Worm (Caenorhabditis elegans): ENCODE results near the gene F25E2.2.

The F25E2.2 gene

DNA sequence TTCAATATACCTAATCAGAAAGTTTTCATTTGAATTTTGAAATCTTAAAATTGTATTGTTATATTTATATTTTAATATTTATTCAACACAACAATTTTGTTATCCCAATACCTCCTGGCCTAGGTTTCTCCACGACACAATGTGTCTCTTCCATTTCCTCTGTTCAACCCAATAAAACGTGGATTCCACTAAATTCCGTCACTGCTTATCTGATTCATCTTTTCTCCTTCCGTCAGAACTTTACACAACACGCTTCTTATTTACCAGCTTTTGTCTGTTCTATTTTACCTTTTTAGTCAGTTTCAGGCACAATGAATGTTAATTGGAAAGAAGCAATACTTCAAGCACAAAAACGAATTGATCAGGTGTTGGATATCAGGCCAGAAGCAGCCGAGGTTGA lies 23.9 kb upstream of the F25E2.2 start, which contains the start of gene F39H12.1:
Gene F39H12.1 (plus strand): TSS at position 301 of the 400 bp plus-strand sequence.
- TF ChIP-seq mxl-3 (GFP tag; optimal IDR thresholded peaks at IDR 0.05): no peak
- no peak for TF ChIP-seq lir-3 (tag; optimal IDR thresholded peaks at IDR 0.05)
- no peak for TF ChIP-seq lin-38 (GFP tag; IDR thresholded peaks at IDR 0.05)
- no peak for TF ChIP-seq ztf-7 (tag; optimal IDR thresholded peaks at IDR 0.05)
- no peak for TF ChIP-seq egl-43 (GFP tag; IDR thresholded peaks at IDR 0.05)
- TF ChIP-seq zip-11 (GFP tag; IDR thresholded peaks at IDR 0.05): no peak
- no peak for TF ChIP-seq mes-2 (tag; optimal IDR thresholded peaks at IDR 0.05; ENCODE audit: poor library complexity, severe bottlenecking)
- no peak for TF ChIP-seq unc-62 (GFP tag; optimal IDR thresholded peaks at IDR 0.05 in 1 of 2)
- TF ChIP-seq unc-62 (tag; optimal IDR thresholded peaks at IDR 0.05): no peak
- no peak for TF ChIP-seq dmd-9 (GFP tag; IDR thresholded peaks at IDR 0.05)
- TF ChIP-seq madf-9 (GFP tag; conservative IDR thresholded peaks at IDR 0.05): no peak
- no peak for TF ChIP-seq daf-8 (GFP tag; IDR thresholded peaks at IDR 0.05)
- TF ChIP-seq jun-1 (tag; optimal IDR thresholded peaks at IDR 0.05): no peak
- no peak for TF ChIP-seq vab-7 (GFP tag; IDR thresholded peaks at IDR 0.05)
- no peak for TF ChIP-seq ces-1 (GFP tag; optimal IDR thresholded peaks at IDR 0.05)
- no peak for TF ChIP-seq rbr-2 (tag; optimal IDR thresholded peaks at IDR 0.05)

DNA sequence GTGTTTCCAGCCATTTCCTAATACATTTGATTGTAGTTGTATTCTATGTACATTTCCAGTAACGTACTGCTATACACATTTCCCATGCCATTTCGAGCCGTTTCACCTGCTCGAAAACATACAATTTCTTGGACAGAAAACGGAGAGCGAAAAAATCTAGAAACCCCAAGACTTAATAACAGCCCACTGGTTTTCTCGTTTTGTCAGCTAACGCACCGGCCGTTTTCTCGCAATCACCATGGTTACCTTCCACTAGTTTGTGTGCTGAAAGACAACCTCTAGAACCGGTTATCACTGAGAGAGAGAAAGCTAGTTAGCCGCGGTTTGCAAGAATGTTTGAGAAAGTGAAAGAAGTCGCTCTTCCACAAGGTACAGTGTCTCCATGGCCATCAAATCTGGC lies 19.6 kb upstream of the F25E2.2 start:
- no peak for TF ChIP-seq R02D3.7 (tag; optimal IDR thresholded peaks at IDR 0.05)
- peak; percentile 60 for TF ChIP-seq aha-1 (tag)

DNA sequence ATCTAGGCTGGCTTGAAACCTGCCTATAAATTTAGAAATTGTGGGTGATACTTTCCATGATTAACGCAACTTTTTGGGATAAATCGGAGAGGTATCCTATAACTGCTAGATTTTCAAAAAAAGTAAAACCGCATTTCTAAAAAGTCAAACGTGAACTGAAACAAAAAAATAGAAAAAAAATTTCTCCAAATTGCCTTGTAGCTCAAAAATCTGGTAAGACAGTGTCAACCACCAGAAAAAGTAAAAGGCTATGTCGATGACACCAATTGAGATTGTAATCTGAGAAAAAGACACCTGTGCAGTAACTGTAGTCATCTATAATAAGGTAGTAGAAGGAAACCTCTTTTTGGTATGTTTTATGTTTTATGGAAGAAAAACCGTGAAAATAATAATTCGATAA lies 18.0 kb upstream of the F25E2.2 start, which contains the start of gene wdr-54:
Gene wdr-54 (plus strand): TSS at position 301 of the 400 bp plus-strand sequence.
- TF ChIP-seq nhr-76 (tag; optimal IDR thresholded peaks at IDR 0.05) (no peak), ceh-82 (tag; optimal IDR thresholded peaks at IDR 0.05) (no peak), ama-1 (optimal IDR thresholded peaks at IDR 0.05) (no peak), jun-1 (tag; optimal IDR thresholded peaks at IDR 0.05) (no peak), madf-9 (GFP tag; conservative IDR thresholded peaks at IDR 0.05) (no peak), egl-43 (GFP tag; IDR thresholded peaks at IDR 0.05) (no peak), ceh-32 (tag; optimal IDR thresholded peaks at IDR 0.05; ENCODE audit: poor library complexity) (no peak)

DNA sequence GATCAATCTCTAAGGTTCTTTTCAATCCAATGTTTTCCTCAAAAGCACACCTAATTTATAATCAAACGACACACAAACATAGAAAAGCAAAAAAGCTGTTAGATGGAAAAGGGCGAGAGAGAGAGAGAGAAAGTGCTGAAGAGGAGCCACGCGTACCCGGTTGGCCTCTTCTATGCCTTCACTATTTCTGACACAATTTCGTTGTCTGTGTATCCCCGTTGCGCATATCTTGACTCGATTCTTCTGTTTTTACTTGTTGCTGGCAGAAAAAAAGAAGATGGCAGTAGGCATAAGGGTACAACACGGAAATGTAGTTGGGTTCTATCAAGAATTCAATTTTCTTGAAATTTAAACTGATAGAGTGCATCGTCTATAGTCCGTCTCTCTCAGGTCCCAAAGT lies 16.9 kb upstream of the F25E2.2 start:
- TF ChIP-seq zag-1 (tag; optimal IDR thresholded peaks at IDR 0.05) (no peak), jun-1 (tag; optimal IDR thresholded peaks at IDR 0.05) (peak; percentile 22), gei-8 (GFP tag; optimal IDR thresholded peaks at IDR 0.05) (no peak), nhr-77 (tag; optimal IDR thresholded peaks at IDR 0.05) (peak; percentile 33), snpc-4 (tag; optimal IDR thresholded peaks at IDR 0.05) (no peak), Y105C5A.15 (GFP tag; IDR thresholded peaks at IDR 0.05) (no peak), ctbp-1 (GFP tag; IDR thresholded peaks at IDR 0.05) (peak; percentile 82), ceh-28 (tag; optimal IDR thresholded peaks at IDR 0.05) (no peak), ZK546.5 (tag; optimal IDR thresholded peaks at IDR 0.05) (no peak), dmd-9 (GFP tag; IDR thresholded peaks at IDR 0.05) (no peak), dmd-8 (GFP tag; IDR thresholded peaks at IDR 0.05) (no peak), F44E2.7 (GFP tag; IDR thresholded peaks at IDR 0.05) (no peak), F26F4.8 (GFP tag; conservative IDR thresholded peaks at IDR 0.05) (no peak), dmd-6 (GFP tag; IDR thresholded peaks at IDR 0.05) (peak; percentile 38; the same call in 1 of the 2 replicates), nhr-25 (tag; optimal IDR thresholded peaks at IDR 0.05; ENCODE audit: borderline replicate concordance, insufficient read depth) (peak; percentile 85), arid-1 (GFP tag; conservative IDR thresholded peaks at IDR 0.05) (no peak), zfp-2 (tag; optimal IDR thresholded peaks at IDR 0.05) (no peak), ceh-20 (GFP tag; IDR thresholded peaks at IDR 0.05) (no peak), T20F7.1 (GFP tag; optimal IDR thresholded peaks at IDR 0.05) (no peak), nhr-76 (tag; optimal IDR thresholded peaks at IDR 0.05) (no peak), spr-1 (tag; optimal IDR thresholded peaks at IDR 0.05) (no peak), egl-43 (GFP tag; IDR thresholded peaks at IDR 0.05) (no peak), ztf-7 (tag; optimal IDR thresholded peaks at IDR 0.05) (peak; percentile 21), lin-13 (GFP tag; optimal IDR thresholded peaks at IDR 0.05) (no peak), mes-2 (tag; optimal IDR thresholded peaks at IDR 0.05; ENCODE audit: poor library complexity, severe bottlenecking) (peak; percentile 75), nhr-48 (tag; optimal IDR thresholded peaks at IDR 0.05) (peak; percentile 27), zfp-3 (GFP tag; conservative IDR thresholded peaks at IDR 0.05) (no peak), skn-1 (tag; optimal IDR thresholded peaks at IDR 0.05) (no peak), daf-19 (GFP tag; conservative IDR thresholded peaks at IDR 0.05) (no peak), nhr-111 (GFP tag; optimal IDR thresholded peaks at IDR 0.05) (no peak), ceh-32 (tag; optimal IDR thresholded peaks at IDR 0.05; ENCODE audit: poor library complexity) (no peak)
